Worm (Caenorhabditis elegans) whole organism, early embryonic: ENCODE measurements around the gene sdz-10.

Experiments used
- B0310.2 ChIP-seq: sonication (generic microtip); optimal IDR thresholded peaks from 2 replicates; lab custom pipeline; 2016; ENCODE audit warnings: mild to moderate bottlenecking, missing genetic modification characterization, missing compliant biosample characterization
- F13C5.2 ChIP-seq: sonication (generic microtip); optimal IDR thresholded peaks from 2 replicates; lab custom pipeline; 2017; ENCODE audit warnings: mild to moderate bottlenecking, missing genetic modification characterization, inconsistent platforms, missing compliant biosample characterization
- aly-1 ChIP-seq: sonication (generic microtip); optimal IDR thresholded peaks from 2 replicates; lab custom pipeline; 2016; ENCODE audit warnings: missing genetic modification characterization, missing compliant biosample characterization
- ama-1 ChIP-seq: fragments of 150-350 bp; optimal IDR thresholded peaks from 2 replicates; lab custom pipeline; 2014
- ceh-13 ChIP-seq: fragments of 200-800 bp; sonication (Bioruptor generic); optimal IDR thresholded peaks from 2 replicates; lab custom pipeline; 2018; ENCODE audit warnings: mild to moderate bottlenecking, missing genetic modification characterization, missing compliant biosample characterization
- ceh-36 ChIP-seq: sonication (generic microtip); optimal IDR thresholded peaks from 2 replicates; lab custom pipeline; 2016; ENCODE audit warnings: missing genetic modification characterization, inconsistent platforms, missing compliant biosample characterization
- ets-7 ChIP-seq: sonication (generic microtip); optimal IDR thresholded peaks from 2 replicates; lab custom pipeline; 2016; ENCODE audit warnings: missing genotype, missing genetic modification characterization, missing compliant biosample characterization
- flt-1 ChIP-seq: fragments of 200-800 bp; sonication (Bioruptor generic); IDR thresholded peaks from 2 replicates; pipeline ENCODE4 v1.3.6; 2022; ENCODE audit warnings: missing genetic modification characterization, missing compliant biosample characterization
- hmbx-1 ChIP-seq: sonication (generic microtip); optimal IDR thresholded peaks from 2 replicates; lab custom pipeline; 2016; ENCODE audit warnings: mild to moderate bottlenecking, missing genetic modification characterization, missing compliant biosample characterization
- hmg-4 ChIP-seq: fragments of 200-800 bp; sonication (Bioruptor generic); optimal IDR thresholded peaks from 2 replicates; lab custom pipeline; 2018; ENCODE audit warnings: mild to moderate bottlenecking, missing genetic modification characterization, missing compliant biosample characterization
- hnd-1 ChIP-seq: sonication (generic microtip); optimal IDR thresholded peaks from 2 replicates; lab custom pipeline; 2016; ENCODE audit warnings: missing genetic modification characterization, missing compliant biosample characterization
- pes-1 ChIP-seq: fragments of 200-800 bp; sonication (Bioruptor generic); IDR thresholded peaks from 2 replicates; pipeline ENCODE4 v1.3.6; 2022; ENCODE audit warnings: missing genetic modification reagents, missing genetic modification characterization, missing compliant biosample characterization
- scrt-1 ChIP-seq: fragments of 200-800 bp; sonication (Bioruptor generic); IDR thresholded peaks from 2 replicates; pipeline ENCODE4 v1.3.6; 2022; ENCODE audit warnings: missing genetic modification characterization, missing compliant biosample characterization
- sea-1 ChIP-seq: fragments of 200-800 bp; sonication (Bioruptor generic); conservative IDR thresholded peaks from 2 replicates; pipeline ENCODE4 v1.3.6; 2022; ENCODE audit warnings: missing genetic modification characterization, missing compliant biosample characterization
- tbx-11 ChIP-seq: fragments of 200-800 bp; sonication (Bioruptor generic); IDR thresholded peaks from 2 replicates; pipeline ENCODE4 v1.3.6; 2022; ENCODE audit warnings: missing genetic modification characterization, missing compliant biosample characterization
- tbx-37 ChIP-seq: fragments of 200-800 bp; sonication (Bioruptor generic); conservative IDR thresholded peaks from 2 replicates; pipeline ENCODE4 v1.3.6; 2022; ENCODE audit warnings: missing genetic modification reagents, missing genetic modification characterization, missing compliant biosample characterization
- tra-4 ChIP-seq: sonication (generic microtip); optimal IDR thresholded peaks from 2 replicates; lab custom pipeline; 2017; ENCODE audit warnings: missing genetic modification characterization, missing compliant biosample characterization

Gene sdz-10

DNA sequence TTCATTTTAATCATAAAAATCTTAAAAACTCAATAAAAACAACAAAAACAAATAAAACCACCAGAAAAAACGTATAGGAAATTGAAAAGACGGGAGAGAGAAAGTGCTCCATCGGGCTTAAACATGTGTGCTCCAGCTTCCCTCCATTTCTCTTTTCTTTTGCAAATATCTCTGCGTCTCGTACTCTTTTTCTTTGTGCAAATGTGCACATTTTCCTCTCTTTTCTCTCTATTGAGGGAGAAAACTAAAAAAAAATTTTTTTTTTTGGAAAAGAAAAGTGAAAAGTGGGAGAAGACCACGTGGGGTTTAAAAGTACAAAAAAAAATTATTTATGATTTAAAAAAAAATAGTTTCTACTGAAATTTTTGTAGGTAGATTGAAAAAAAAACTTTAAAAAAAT lies 32.2 kb upstream of the sdz-10 start:
- TF ChIP-seq hmbx-1 (tag; lab: Kevin White, UChicago) = no peak
- TF ChIP-seq hnd-1 (tag; lab: Kevin White, UChicago) = no peak
- TF ChIP-seq ama-1 = no peak
- TF ChIP-seq pes-1 (GFP tag; lab: Robert Waterston, UW) = no peak

DNA sequence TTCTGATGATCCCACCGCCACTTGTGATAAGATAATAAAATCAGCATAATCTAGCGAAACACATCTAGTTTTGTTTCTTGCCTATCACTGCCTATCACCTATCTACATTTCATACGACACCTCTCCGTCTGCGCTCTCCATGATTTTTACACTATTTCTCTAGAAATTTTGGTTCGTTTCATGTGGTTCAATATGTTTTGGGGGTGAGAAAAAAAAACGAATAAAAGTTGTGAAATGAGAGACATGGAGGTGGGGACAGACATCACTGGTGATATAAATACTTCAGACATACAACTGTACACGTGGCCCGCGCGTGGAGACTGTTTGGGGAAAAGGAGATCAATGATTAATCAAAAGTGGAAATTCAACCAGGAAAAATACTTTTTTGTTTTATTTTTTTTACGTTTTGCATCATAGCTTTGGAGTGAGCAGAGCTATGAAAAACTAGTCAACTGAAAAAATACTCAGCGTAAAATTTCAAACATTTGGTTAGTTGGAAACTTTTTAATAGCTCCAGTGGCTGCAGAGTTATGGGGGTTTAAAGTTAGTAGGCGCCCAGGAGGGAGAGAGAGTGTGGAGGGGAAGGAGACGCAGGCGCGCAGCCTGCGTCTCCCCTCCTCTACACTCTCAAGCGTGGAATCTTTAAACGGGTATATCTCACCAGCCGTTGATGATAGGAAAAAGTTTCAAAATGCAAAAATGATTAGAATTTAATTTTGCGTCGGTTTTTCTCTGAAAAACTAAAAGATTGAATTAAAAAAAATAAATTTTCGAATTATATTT lies 30.9 kb upstream of the sdz-10 start:
- TF ChIP-seq flt-1 (GFP tag; lab: Robert Waterston, UW) (no peak), tra-4 (tag; lab: Kevin White, UChicago) (no peak), aly-1 (no peak), ets-7 (tag; lab: Kevin White, UChicago) (no peak), F13C5.2 (tag; lab: Kevin White, UChicago) (no peak)

DNA sequence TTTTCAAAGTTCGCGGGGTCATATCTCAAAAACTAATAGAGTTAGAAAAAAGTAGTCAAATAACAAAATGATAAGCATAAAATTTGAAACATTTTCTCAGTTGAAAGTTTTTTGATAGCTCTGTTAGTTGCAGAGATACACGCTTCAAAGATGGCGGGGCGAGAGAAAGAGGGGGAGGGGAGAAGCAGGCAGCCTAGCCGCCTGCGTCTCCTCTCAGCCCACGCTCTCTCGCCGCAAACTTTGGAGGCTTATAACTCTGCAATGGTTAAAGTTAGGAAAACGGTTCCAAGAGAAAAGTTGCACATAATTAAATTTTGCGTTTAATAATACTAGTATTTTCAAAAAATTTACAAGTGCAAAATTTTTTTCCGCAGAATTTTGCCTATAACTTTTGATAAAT lies 29.7 kb upstream of the sdz-10 start:
- no peak for TF ChIP-seq flt-1 (GFP tag; lab: Robert Waterston, UW)
- TF ChIP-seq pes-1 (GFP tag; lab: Robert Waterston, UW) = no peak
- TF ChIP-seq B0310.2 (tag; lab: Kevin White, UChicago) = no peak
- TF ChIP-seq aly-1 = no peak

DNA sequence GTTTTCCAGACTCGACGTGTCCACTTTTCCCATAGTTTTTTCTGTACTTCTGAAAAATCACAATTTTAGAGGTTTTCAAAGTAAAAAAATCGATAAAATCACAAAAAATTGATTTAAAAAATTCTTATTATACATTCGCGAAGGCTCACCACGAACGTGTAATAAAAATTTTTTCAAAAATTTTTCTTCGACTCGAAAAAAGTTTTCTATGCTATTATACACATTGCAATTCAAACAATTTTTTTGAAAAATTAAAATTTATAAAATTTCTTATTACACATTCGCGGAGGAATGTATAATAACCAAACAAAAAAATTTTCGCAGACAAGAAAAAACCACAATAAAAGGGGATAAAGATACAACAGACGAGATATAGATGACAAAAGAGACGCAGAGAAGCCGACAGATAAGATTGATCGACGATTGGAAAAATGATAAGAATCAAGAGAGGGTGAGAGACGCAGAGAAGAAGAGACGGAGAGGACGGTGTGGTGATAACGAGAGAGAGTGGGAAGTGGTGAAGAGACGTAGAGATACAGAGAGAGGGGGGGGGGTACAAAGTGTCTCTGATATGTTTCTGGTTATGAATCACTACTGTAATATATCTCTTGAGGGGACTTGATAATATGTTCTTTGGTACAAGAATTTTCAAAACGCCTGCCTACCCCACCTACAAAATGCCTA lies 28.6 kb upstream of the sdz-10 start, which contains the start of gene nhr-119:
Gene nhr-119, minus strand, starts transcription at position 51 of the 684 bp plus-strand sequence.
- no peak for TF ChIP-seq hmbx-1 (tag; lab: Kevin White, UChicago)
- no peak for TF ChIP-seq ceh-13 (GFP tag; lab: Kevin White, UChicago)
- no peak for TF ChIP-seq ama-1
- TF ChIP-seq flt-1 (GFP tag; lab: Robert Waterston, UW) = no peak
- TF ChIP-seq B0310.2 (tag; lab: Kevin White, UChicago) = no peak
- TF ChIP-seq pes-1 (GFP tag; lab: Robert Waterston, UW) = no peak
- TF ChIP-seq sea-1 (GFP tag; lab: Robert Waterston, UW) = no peak
- no peak for TF ChIP-seq tbx-37 (GFP tag; lab: Robert Waterston, UW)
- no peak for TF ChIP-seq ceh-36 (tag; lab: Kevin White, UChicago)
- no peak for TF ChIP-seq ets-7 (tag; lab: Kevin White, UChicago)

DNA sequence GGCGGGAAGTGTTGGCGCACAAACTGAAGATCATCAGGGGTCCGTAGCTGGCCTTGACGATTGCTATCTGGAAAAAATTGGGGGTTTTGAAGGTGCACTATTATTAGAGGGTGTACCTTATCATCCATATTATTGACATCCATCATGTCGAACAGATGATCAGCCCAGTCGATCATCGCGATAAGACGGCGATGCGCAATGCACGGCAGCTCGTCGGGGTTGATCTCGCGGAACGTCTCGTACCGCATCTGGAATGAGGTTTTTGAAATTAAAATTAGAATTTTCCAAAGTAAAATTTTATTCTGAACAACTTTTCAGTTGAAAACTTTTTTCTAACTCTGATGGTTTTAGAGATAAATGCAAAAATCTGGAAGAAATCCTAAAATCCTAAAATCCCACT lies 25.9 kb upstream of the sdz-10 start:
- TF ChIP-seq pes-1 (GFP tag; lab: Robert Waterston, UW) (no peak), hnd-1 (tag; lab: Kevin White, UChicago) (no peak), sea-1 (GFP tag; lab: Robert Waterston, UW) (no peak), tbx-37 (GFP tag; lab: Robert Waterston, UW) (no peak)

DNA sequence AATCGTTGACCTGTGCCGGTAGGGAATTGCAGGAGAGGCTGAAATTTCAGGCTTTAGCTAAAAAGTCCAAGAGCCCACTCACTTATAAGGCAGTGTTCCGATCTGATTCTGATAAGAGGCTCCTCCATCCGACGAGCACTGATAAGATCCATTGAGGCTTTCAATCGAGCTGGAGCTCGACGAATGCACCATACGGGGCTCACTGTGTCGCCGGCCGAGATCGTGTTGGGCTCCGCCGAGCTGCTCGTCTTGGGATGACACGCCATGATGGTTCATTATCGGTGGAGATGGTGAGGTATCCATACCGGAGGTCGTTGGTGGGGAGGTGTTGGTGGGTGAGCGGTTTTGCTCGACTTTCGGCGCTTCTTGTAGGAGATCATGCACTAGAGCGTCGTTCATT lies 24.4 kb upstream of the sdz-10 start:
- no peak for TF ChIP-seq hnd-1 (tag; lab: Kevin White, UChicago)

DNA sequence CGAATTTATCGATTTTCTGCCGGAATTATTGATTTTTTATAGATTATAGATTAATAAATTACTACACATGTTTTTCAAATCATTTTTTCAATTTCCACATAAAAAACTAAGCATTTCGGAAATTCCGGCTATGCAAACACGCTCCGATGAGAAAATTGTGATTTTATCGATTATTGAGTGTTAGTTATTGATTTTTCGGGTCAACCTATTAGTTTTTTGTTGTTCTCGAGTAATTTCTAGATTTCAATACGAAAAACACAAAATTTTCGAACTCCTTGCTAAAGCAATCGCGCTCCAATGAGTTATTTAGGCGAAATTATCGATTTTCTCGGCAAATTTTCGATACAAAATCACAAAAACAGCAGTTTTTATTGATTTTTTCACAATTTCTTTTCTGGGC lies 23.3 kb upstream of the sdz-10 start:
- TF ChIP-seq sea-1 (GFP tag; lab: Robert Waterston, UW) (no peak), B0310.2 (tag; lab: Kevin White, UChicago) (no peak), tra-4 (tag; lab: Kevin White, UChicago) (no peak), ets-7 (tag; lab: Kevin White, UChicago) (no peak), ama-1 (no peak), tbx-37 (GFP tag; lab: Robert Waterston, UW) (no peak), pes-1 (GFP tag; lab: Robert Waterston, UW) (no peak), aly-1 (no peak), tbx-11 (GFP tag; lab: Robert Waterston, UW) (no peak), F13C5.2 (tag; lab: Kevin White, UChicago) (no peak), hnd-1 (tag; lab: Kevin White, UChicago) (no peak), flt-1 (GFP tag; lab: Robert Waterston, UW) (no peak), hmg-4 (GFP tag; lab: Kevin White, UChicago) (no peak), scrt-1 (GFP tag; lab: Robert Waterston, UW) (no peak), ceh-13 (GFP tag; lab: Kevin White, UChicago) (no peak), hmbx-1 (tag; lab: Kevin White, UChicago) (no peak), ceh-36 (tag; lab: Kevin White, UChicago) (no peak)

DNA sequence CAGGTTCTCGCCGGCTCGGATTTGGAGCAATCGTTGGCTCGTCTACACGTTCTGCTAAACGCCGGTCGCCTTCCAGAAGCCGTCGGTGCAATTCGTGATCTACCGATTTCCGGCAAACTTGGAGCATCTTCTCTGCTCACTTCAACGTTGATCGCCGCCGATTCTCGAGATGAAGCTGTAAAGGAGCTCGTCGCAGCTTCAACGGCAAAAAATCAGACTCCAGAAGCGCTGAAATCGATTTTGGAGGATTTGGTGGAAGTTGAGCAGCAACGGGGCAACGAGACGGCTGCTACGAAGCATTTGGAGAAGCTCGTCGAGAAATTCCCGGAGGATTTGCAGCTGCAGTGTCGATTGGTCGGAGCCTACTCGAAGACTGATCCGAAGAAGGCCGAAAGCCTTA lies 19.6 kb upstream of the sdz-10 start:
- TF ChIP-seq ceh-13 (GFP tag; lab: Kevin White, UChicago) (no peak), scrt-1 (GFP tag; lab: Robert Waterston, UW) (no peak), aly-1 (no peak), hmbx-1 (tag; lab: Kevin White, UChicago) (no peak), tbx-11 (GFP tag; lab: Robert Waterston, UW) (no peak), ceh-36 (tag; lab: Kevin White, UChicago) (no peak), pes-1 (GFP tag; lab: Robert Waterston, UW) (no peak), tra-4 (tag; lab: Kevin White, UChicago) (no peak), F13C5.2 (tag; lab: Kevin White, UChicago) (no peak), ets-7 (tag; lab: Kevin White, UChicago) (no peak), hnd-1 (tag; lab: Kevin White, UChicago) (no peak)
